Fruit fly (Drosophila melanogaster): ENCODE results near the gene CG11983.
A peak's percentile ranks its signal among the peaks of the same experiment; 100 is the strongest.

The CG11983 gene

dm6 chr3R:9013765-9014380, 5.8 kb downstream of the CG11983 start (continued):
- TF ChIP-seq CG17568 (GFP tag; optimal IDR thresholded peaks at IDR 0.05) = no peak
- no peak for TF ChIP-seq da (GFP tag; optimal IDR thresholded peaks at IDR 0.05)
- peak; percentile 34; the same call in 1 of the 2 replicates for TF ChIP-seq CG7372 (GFP tag; IDR thresholded peaks at IDR 0.05)
- TF ChIP-seq CG9437 (GFP tag; optimal IDR thresholded peaks at IDR 0.05) = peak; percentile 35
- TF ChIP-seq Eip74EF (GFP tag; optimal IDR thresholded peaks at IDR 0.05) = no peak
- TF ChIP-seq run (tag; optimal IDR thresholded peaks at IDR 0.05) = no peak
- peak; percentile 44 for TF ChIP-seq CG8290 (GFP tag; optimal IDR thresholded peaks at IDR 0.05)
- peak in 1 of 2 experiments; percentile 11 for TF ChIP-seq CG8290 (tag; optimal IDR thresholded peaks at IDR 0.05)
- no peak for TF ChIP-seq CG11398 (GFP tag; optimal IDR thresholded peaks at IDR 0.05)
- TF ChIP-seq her (GFP tag; optimal IDR thresholded peaks at IDR 0.05) = peak; percentile 19
- no peak for TF ChIP-seq cad (GFP tag; optimal IDR thresholded peaks at IDR 0.05)
- TF ChIP-seq shn (GFP tag; optimal IDR thresholded peaks at IDR 0.05) = peak; percentile 72
- TF ChIP-seq CG4360 (GFP tag; IDR thresholded peaks at IDR 0.05) = no peak
- peak; percentile 4 for TF ChIP-seq CG7928 (GFP tag; optimal IDR thresholded peaks at IDR 0.05)
- TF ChIP-seq MESR4 (GFP tag; optimal IDR thresholded peaks at IDR 0.05) = peak; percentile 71
- TF ChIP-seq CG10543 (GFP tag; optimal IDR thresholded peaks at IDR 0.05) = peak; percentile 78
- TF ChIP-seq zf30C (GFP tag; optimal IDR thresholded peaks at IDR 0.05) = no peak
- peak; percentile 46 for TF ChIP-seq CG18619 (GFP tag; optimal IDR thresholded peaks at IDR 0.05)
- peak; percentile 72 for TF ChIP-seq ci (GFP tag; IDR thresholded peaks at IDR 0.05)
- TF ChIP-seq Hr39 (optimal IDR thresholded peaks at IDR 0.05) = no peak
- TF ChIP-seq Max (GFP tag; optimal IDR thresholded peaks at IDR 0.05) = peak; percentile 44
- TF ChIP-seq Taf1 (GFP tag; IDR thresholded peaks at IDR 0.05) = no peak
- no peak for TF ChIP-seq hbn (GFP tag; IDR thresholded peaks at IDR 0.05; ENCODE audit: partially characterized antibody)
- peak; percentile 35; the same call in 1 of the 2 replicates for TF ChIP-seq E2f2 (GFP tag; IDR thresholded peaks at IDR 0.05)
- TF ChIP-seq CG1233 (GFP tag; optimal IDR thresholded peaks at IDR 0.05) = peak; percentile 10
- TF ChIP-seq peb (GFP tag; IDR thresholded peaks at IDR 0.05) = 0 out of 2 replicates have a peak, but pooled peaks have one; percentile 6
- TF ChIP-seq mirr (GFP tag; optimal IDR thresholded peaks at IDR 0.05) = no peak
- no peak for TF ChIP-seq seq (GFP tag; IDR thresholded peaks at IDR 0.05)
- peak; percentile 61 for TF ChIP-seq mam (GFP tag; optimal IDR thresholded peaks at IDR 0.05)
- no peak for TF ChIP-seq trh (GFP tag; optimal IDR thresholded peaks at IDR 0.05)
- peak; percentile 19 for TF ChIP-seq CG10979 (tag; optimal IDR thresholded peaks at IDR 0.05)
- no peak for TF ChIP-seq ham (GFP tag; IDR thresholded peaks at IDR 0.05)
- TF ChIP-seq HLH4C (GFP tag; IDR thresholded peaks at IDR 0.05; ENCODE audit: partially characterized antibody) = no peak
- no peak for TF ChIP-seq abd-A (tag; optimal IDR thresholded peaks at IDR 0.05)
- TF ChIP-seq fd96Cb (tag; optimal IDR thresholded peaks at IDR 0.05) = no peak
- TF ChIP-seq Nf-YC (tag; optimal IDR thresholded peaks at IDR 0.05) = peak; percentile 67
- TF ChIP-seq CG18764 (GFP tag; optimal IDR thresholded peaks at IDR 0.05) = no peak
- TF ChIP-seq CG30020 (tag; optimal IDR thresholded peaks at IDR 0.05) = peak; percentile 16
- no peak for TF ChIP-seq CG43689 (GFP tag; IDR thresholded peaks at IDR 0.05)
- TF ChIP-seq CG8089 (GFP tag; optimal IDR thresholded peaks at IDR 0.05) = peak; percentile 13
- no peak for TF ChIP-seq gem (tag; optimal IDR thresholded peaks at IDR 0.05)
- TF ChIP-seq Dp (GFP tag; optimal IDR thresholded peaks at IDR 0.05) = peak; percentile 23
- peak; percentile 65 for TF ChIP-seq maf-S (GFP tag; optimal IDR thresholded peaks at IDR 0.05)
- TF ChIP-seq pzg (GFP tag; optimal IDR thresholded peaks at IDR 0.05) = peak; percentile 70
- TF ChIP-seq Rfx (GFP tag; IDR thresholded peaks at IDR 0.05) = peak; percentile 56
- TF ChIP-seq luna (GFP tag; optimal IDR thresholded peaks at IDR 0.05) = no peak
- peak; percentile 76 for TF ChIP-seq HmgZ (tag; optimal IDR thresholded peaks at IDR 0.05)
- no peak for TF ChIP-seq CG14965 (GFP tag; optimal IDR thresholded peaks at IDR 0.05; ENCODE audit: borderline replicate concordance)
- TF ChIP-seq Usf (GFP tag; optimal IDR thresholded peaks at IDR 0.05) = no peak
- TF ChIP-seq Camta (GFP tag; optimal IDR thresholded peaks at IDR 0.05) = peak; percentile 44
- TF ChIP-seq Asciz (GFP tag; optimal IDR thresholded peaks at IDR 0.05) = no peak

Measured in whole organism, embryonic.